Worm (Caenorhabditis elegans): Measurements from ENCODE around the gene mrps-18C.

Gene mrps-18C

DNA sequence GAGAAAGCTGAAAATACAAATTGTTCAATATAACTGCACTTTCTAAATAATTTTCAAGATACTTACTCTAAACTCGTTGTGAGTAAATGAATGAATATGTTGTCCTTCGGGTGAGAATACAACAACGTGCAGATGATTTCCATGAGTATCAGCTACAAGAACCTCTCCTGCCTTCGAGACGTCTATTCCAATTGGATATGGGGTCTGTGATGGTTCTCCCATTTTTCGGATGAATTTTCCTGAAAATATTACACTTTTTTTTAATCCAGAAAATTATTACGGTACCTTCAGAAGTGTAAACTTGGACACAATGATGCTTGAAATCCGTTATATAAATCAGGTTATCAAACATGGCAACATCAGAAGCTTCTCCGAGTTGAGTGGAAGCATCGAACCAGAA is 40.1 kb upstream of the mrps-18C start:
- TF ChIP-seq F13H6.1 (tag; optimal IDR thresholded peaks at IDR 0.05) = no peak
- TF ChIP-seq hlh-13 (GFP tag; optimal IDR thresholded peaks at IDR 0.05) = no peak
- TF ChIP-seq ceh-18 (tag; optimal IDR thresholded peaks at IDR 0.05) = no peak
- no peak for TF ChIP-seq pha-4 (tag; optimal IDR thresholded peaks at IDR 0.05)
- TF ChIP-seq C38D4.7 (GFP tag; optimal IDR thresholded peaks at IDR 0.05) = no peak

DNA sequence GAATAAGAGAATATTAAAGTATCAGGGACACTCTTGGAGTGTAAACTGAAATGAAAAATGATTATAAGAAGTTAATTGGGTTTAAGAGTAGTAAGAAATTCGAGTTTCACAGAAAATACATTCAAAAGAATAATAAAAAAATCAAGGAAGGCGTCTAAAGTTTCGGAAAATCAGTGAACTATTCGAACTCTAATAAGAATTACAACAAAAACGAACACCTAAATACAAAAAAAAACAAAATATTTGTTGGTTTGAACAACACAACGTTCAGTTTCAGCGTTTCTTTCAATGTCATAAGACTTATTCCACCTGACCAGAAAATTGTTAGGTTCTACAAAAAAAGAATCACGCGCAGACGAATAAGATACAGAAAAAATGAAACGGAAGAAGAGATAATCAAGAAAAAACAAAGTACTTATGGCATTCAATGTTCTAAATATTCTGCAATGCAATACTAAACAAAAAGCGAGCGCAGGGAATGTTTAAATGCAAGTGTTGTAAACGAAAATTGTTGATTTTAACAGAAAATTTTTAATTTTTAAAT is 36.3 kb upstream of the mrps-18C start, which contains the start of gene nhl-2:
Gene nhl-2, minus strand, starts transcription at position 51 of the 544 bp plus-strand sequence.
- TF ChIP-seq ceh-48 (tag; optimal IDR thresholded peaks at IDR 0.05) (no peak), pat-9 (tag; optimal IDR thresholded peaks at IDR 0.05) (no peak), ceh-18 (tag; optimal IDR thresholded peaks at IDR 0.05) (no peak), ceh-2 (tag; optimal IDR thresholded peaks at IDR 0.05) (no peak), syd-9 (tag; optimal IDR thresholded peaks at IDR 0.05) (no peak), gmeb-2 (tag; optimal IDR thresholded peaks at IDR 0.05) (no peak), che-1 (tag; optimal IDR thresholded peaks at IDR 0.05) (no peak)

DNA sequence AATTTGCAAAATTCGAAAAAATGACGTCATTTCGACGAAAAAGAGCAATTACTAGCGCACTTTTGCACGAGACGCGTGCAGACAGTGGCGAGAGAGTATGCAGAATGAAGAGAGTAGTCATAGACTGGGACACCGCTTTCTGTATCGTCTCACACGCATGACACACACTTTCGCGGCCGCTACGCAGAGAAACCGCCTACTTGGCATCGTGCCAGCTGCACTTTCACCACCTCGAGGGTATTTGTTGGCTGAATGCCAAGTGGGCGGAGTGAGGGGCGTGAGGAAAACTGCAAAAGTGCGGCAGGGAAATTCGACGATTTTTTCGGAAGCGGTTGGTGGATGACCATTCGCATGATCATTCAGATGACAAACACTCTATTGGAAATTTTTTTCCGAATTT is 35.6 kb upstream of the mrps-18C start:
- TF ChIP-seq che-1 (tag; optimal IDR thresholded peaks at IDR 0.05) (no peak), ceh-45 (GFP tag; IDR thresholded peaks at IDR 0.05) (no peak), ceh-18 (tag; optimal IDR thresholded peaks at IDR 0.05) (peak; percentile 99), unc-55 (GFP tag; optimal IDR thresholded peaks at IDR 0.05) (peak; percentile 94), nhr-11 (tag; optimal IDR thresholded peaks at IDR 0.05) (no peak), ceh-9 (tag; optimal IDR thresholded peaks at IDR 0.05) (no peak), ttx-3 (tag; optimal IDR thresholded peaks at IDR 0.05) (no peak), lin-11 (tag; optimal IDR thresholded peaks at IDR 0.05) (no peak), hlh-8 (tag; optimal IDR thresholded peaks at IDR 0.05) (peak; percentile 40), dmd-4 (tag; optimal IDR thresholded peaks at IDR 0.05; ENCODE audit: borderline replicate concordance) (peak; percentile 85), ref-2 (tag; optimal IDR thresholded peaks at IDR 0.05) (peak; percentile 96), pat-9 (tag; optimal IDR thresholded peaks at IDR 0.05) (peak; percentile 46), sox-2 (GFP tag; IDR thresholded peaks at IDR 0.05) (no peak; the same call in 1 of the 2 replicates), hlh-15 (tag; optimal IDR thresholded peaks at IDR 0.05) (no peak), mec-3 (tag; optimal IDR thresholded peaks at IDR 0.05; ENCODE audit: borderline replicate concordance) (no peak), nfya-1 (tag; optimal IDR thresholded peaks at IDR 0.05) (peak; percentile 97), ceh-6 (GFP tag; optimal IDR thresholded peaks at IDR 0.05) (peak; percentile 53), Y22D7AL.16 (tag; optimal IDR thresholded peaks at IDR 0.05) (no peak), ceh-31 (tag; optimal IDR thresholded peaks at IDR 0.05) (peak; percentile 98), sox-4 (tag; optimal IDR thresholded peaks at IDR 0.05) (no peak), pros-1 (tag; optimal IDR thresholded peaks at IDR 0.05) (peak; percentile 92), K02D7.2 (tag; optimal IDR thresholded peaks at IDR 0.05) (no peak), pha-4 (tag; optimal IDR thresholded peaks at IDR 0.05) (no peak), madf-2 (tag; optimal IDR thresholded peaks at IDR 0.05) (peak; percentile 63), eyg-1 (tag; optimal IDR thresholded peaks at IDR 0.05) (peak; percentile 25), ahr-1 (tag; optimal IDR thresholded peaks at IDR 0.05) (peak; percentile 4), odd-2 (tag; optimal IDR thresholded peaks at IDR 0.05) (no peak), nhr-232 (tag; optimal IDR thresholded peaks at IDR 0.05) (no peak), gmeb-2 (tag; optimal IDR thresholded peaks at IDR 0.05) (peak; percentile 10), hlh-13 (GFP tag; optimal IDR thresholded peaks at IDR 0.05) (no peak), fax-1 (tag; optimal IDR thresholded peaks at IDR 0.05) (no peak), ceh-2 (tag; optimal IDR thresholded peaks at IDR 0.05) (peak; percentile 70), hlh-6 (tag; optimal IDR thresholded peaks at IDR 0.05) (peak; percentile 37), syd-9 (tag; optimal IDR thresholded peaks at IDR 0.05) (peak; percentile 70), C38D4.7 (GFP tag; optimal IDR thresholded peaks at IDR 0.05) (no peak), ceh-22 (tag; optimal IDR thresholded peaks at IDR 0.05) (peak; percentile 41), unc-42 (tag; optimal IDR thresholded peaks at IDR 0.05) (peak; percentile 89), unc-3 (GFP tag; conservative IDR thresholded peaks at IDR 0.05) (0 out of 2 replicates have a peak, but pooled peaks have one; percentile 37), unc-3 (tag; optimal IDR thresholded peaks at IDR 0.05) (peak; percentile 85), ceh-24 (tag; optimal IDR thresholded peaks at IDR 0.05) (no peak), ceh-14 (tag; optimal IDR thresholded peaks at IDR 0.05) (peak; percentile 88), hlh-30 (tag; optimal IDR thresholded peaks at IDR 0.05; ENCODE audit: insufficient read depth) (peak; percentile 98), sdc-2 (tag; optimal IDR thresholded peaks at IDR 0.05) (peak; percentile 75), ceh-19 (GFP tag; optimal IDR thresholded peaks at IDR 0.05) (peak; percentile 56)
